Worm (Caenorhabditis elegans): ENCODE results near the gene F13B12.4.

- TF ChIP-seq nfya-1 (tag; optimal IDR thresholded peaks at IDR 0.05; ENCODE audit: insufficient read depth) (peak; percentile 10), sea-2 (GFP tag; optimal IDR thresholded peaks at IDR 0.05) (no peak), elt-1 (tag; optimal IDR thresholded peaks at IDR 0.05) (no peak), unc-39 (tag; optimal IDR thresholded peaks at IDR 0.05) (no peak), skn-1 (tag; optimal IDR thresholded peaks at IDR 0.05) (no peak), nhr-25 (tag; optimal IDR thresholded peaks at IDR 0.05) (no peak), unc-62 (GFP tag; optimal IDR thresholded peaks at IDR 0.05) (no peak)
Observed at ce11 chrIV:10398244-10398643, 51.5 kb downstream of the F13B12.4 start.
